Fruit fly (Drosophila melanogaster) S2 (cell line): Measurements from ENCODE around the gene CG11672.

Experiments
- CG8478 ChIP-seq: fragments of >200 bp; optimal IDR thresholded peaks from 2 replicates; lab custom pipeline; 2018
- CTCF ChIP-seq, 2 experiments: fragments of >200 bp; optimal IDR thresholded peaks; 2 replicates each; lab custom pipeline; 2018

- TF ChIP-seq CG8478 (lab: Kevin White, UChicago) (no peak), CTCF (optimal IDR thresholded peaks at IDR 0.05; lab: Kevin White, UChicago) (no peak)
These were observed 46.7 kb downstream of the CG11672 start, which contains the start of the genes CG9636, CG18749 and CG33722 for dm6 chr3R:8243720-8244119.
